Worm (Caenorhabditis elegans): ENCODE measurements around the gene F26G1.15.

DNA sequence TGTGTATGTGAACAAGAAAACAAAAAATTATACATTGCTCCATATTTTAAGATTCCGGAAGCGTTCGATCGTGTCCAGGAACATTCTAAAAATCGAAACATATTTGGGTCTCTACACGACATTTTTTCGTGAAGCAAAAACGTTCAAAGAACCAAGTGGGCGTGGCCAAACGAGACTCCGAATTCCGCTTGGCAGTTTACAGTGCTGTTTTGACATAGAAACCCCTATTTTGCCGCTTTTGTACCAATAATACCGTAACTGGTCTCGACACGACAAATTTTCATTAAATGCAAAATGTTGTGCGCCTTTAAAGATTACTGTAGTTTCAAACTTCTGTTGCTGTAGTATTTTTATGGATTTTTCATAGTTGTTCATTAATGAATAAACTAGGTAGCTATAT, 34.4 kb upstream of the F26G1.15 start:
- no peak for TF ChIP-seq unc-130 (GFP tag; optimal IDR thresholded peaks at IDR 0.05)
- no peak for TF ChIP-seq Y53F4B.3 (GFP tag; IDR thresholded peaks at IDR 0.05)
- no peak for TF ChIP-seq akir-1 (GFP tag; optimal IDR thresholded peaks at IDR 0.05)
- TF ChIP-seq bed-2 (GFP tag; IDR thresholded peaks at IDR 0.05), result no peak
- no peak for TF ChIP-seq snpc-4 (GFP tag; optimal IDR thresholded peaks at IDR 0.05)
- no peak for TF ChIP-seq snpc-4 (tag; optimal IDR thresholded peaks at IDR 0.05)
